Worm (Caenorhabditis elegans): ENCODE results near the gene F38C2.1.

- TF ChIP-seq let-526 (GFP tag; IDR thresholded peaks at IDR 0.05): no peak
- TF ChIP-seq F33H1.4 (GFP tag; IDR thresholded peaks at IDR 0.05): no peak
- no peak for TF ChIP-seq ama-1 (optimal IDR thresholded peaks at IDR 0.05)
- TF ChIP-seq ama-1 (GFP tag; optimal IDR thresholded peaks at IDR 0.05): no peak
- no peak for TF ChIP-seq snpc-1.1 (tag; optimal IDR thresholded peaks at IDR 0.05; ENCODE audit: insufficient read depth)
- no peak for TF ChIP-seq egrh-3 (GFP tag; IDR thresholded peaks at IDR 0.05)
- TF ChIP-seq repo-1 (tag; optimal IDR thresholded peaks at IDR 0.05): no peak
- no peak for TF ChIP-seq D2030.7 (GFP tag; IDR thresholded peaks at IDR 0.05)
- no peak for TF ChIP-seq zfh-2 (GFP tag; conservative IDR thresholded peaks at IDR 0.05)
- no peak for TF ChIP-seq mel-28 (tag; optimal IDR thresholded peaks at IDR 0.05; ENCODE audit: borderline replicate concordance)
- no peak for TF ChIP-seq B0261.1 (tag; optimal IDR thresholded peaks at IDR 0.05)
Observed at ce11 chrIV:16221559-16221958, 25.7 kb upstream of the F38C2.1 start, which contains the start of gene srv-11.

All from whole organism, young adult.